Worm (Caenorhabditis elegans) whole organism, L3 larva: ENCODE measurements around the gene cdf-1.

ENCODE experiments used
- aly-2 ChIP-seq: fragments of 150-350 bp; optimal IDR thresholded peaks from 2 replicates; lab custom pipeline; 2014; ENCODE audit warnings: missing biosample characterization, missing genetic modification characterization
- ama-1 ChIP-seq: fragments of 150-350 bp; optimal IDR thresholded peaks from 2 replicates; lab custom pipeline; 2018
- ceh-16 ChIP-seq: sonication (generic microtip); optimal IDR thresholded peaks from 2 replicates; lab custom pipeline; 2017; ENCODE audit warnings: missing biosample characterization, missing genetic modification characterization
- egl-27 ChIP-seq: sonication (generic microtip); optimal IDR thresholded peaks from 4 replicates; lab custom pipeline; 2017; ENCODE audit warnings: missing biosample characterization, missing genetic modification reagents, missing genetic modification characterization
- elt-3 ChIP-seq, 3 experiments: fragments of 150-350 bp in 1 of 3; sonication (generic microtip) in 2 of 3; optimal IDR thresholded peaks; 2 replicates in 2 of 3; 4 replicates in 1 of 3; lab custom pipeline; 2014 to 2017; ENCODE audit warnings: missing biosample characterization in 3 of 3, missing genetic modification characterization in 3 of 3
- fkh-10 ChIP-seq: sonication (generic microtip); optimal IDR thresholded peaks from 2 replicates; lab custom pipeline; 2017; ENCODE audit warnings: missing biosample characterization, missing genetic modification reagents, missing genetic modification characterization
- fos-1 ChIP-seq: fragments of 150-350 bp; optimal IDR thresholded peaks from 2 replicates; lab custom pipeline; 2014; ENCODE audit warnings: missing biosample characterization, missing genetic modification characterization
- pqm-1 ChIP-seq: fragments of 150-350 bp; optimal IDR thresholded peaks from 2 replicates; lab custom pipeline; 2017; ENCODE audit warnings: missing biosample characterization, missing genetic modification characterization, inconsistent platforms
- snpc-4 ChIP-seq: fragments of 150-350 bp; optimal IDR thresholded peaks from 2 replicates; lab custom pipeline; 2014; ENCODE audit warnings: missing biosample characterization, missing genetic modification characterization
- zag-1 ChIP-seq: fragments of 150-350 bp; optimal IDR thresholded peaks from 2 replicates; lab custom pipeline; 2014; ENCODE audit warnings: missing biosample characterization, missing genetic modification characterization

ce11 chrX:6473698-6474314 is 31.1 kb downstream of the cdf-1 start, which contains the start of the genes C15B12.4 and C15B12.8:
- TF ChIP-seq snpc-4 (tag; lab: Kevin White, UChicago) (no peak), fos-1 (tag; lab: Kevin White, UChicago) (no peak), zag-1 (tag; lab: Kevin White, UChicago) (no peak), fkh-10 (GFP tag; lab: Kevin White, UChicago) (no peak), pqm-1 (tag; lab: Kevin White, UChicago) (no peak), elt-3 (tag; optimal IDR thresholded peaks at IDR 0.05; lab: Kevin White, UChicago) (no peak), egl-27 (tag; lab: Kevin White, UChicago) (no peak), aly-2 (no peak), ama-1 (no peak), ceh-16 (no peak)
